Fruit fly (Drosophila melanogaster): ENCODE measurements around the gene CG6321.

CG6321 gene

DNA sequence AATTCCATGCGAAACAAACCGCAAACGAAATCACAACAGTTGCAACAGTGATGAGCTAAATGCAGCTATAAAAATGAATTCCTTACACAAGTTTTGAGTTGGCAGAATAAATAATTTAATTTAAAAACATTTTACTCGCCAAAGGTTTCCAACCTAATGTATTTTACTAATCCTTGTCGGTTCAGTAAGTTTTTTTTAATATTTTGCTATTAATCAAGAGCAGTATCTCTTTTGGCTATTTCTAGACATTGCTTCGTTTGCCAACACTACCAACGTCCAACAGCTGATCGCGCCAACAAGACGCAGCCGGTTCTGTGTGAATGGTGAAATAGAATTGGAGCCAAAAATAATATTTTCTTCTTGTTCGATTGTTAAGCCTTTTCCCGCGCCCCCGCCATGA, 3.7 kb upstream of the CG6321 start, which contains the start of the genes CG32075, CG45101 and SuUR (continued):
- no peak for TF ChIP-seq Doc3 (GFP tag; IDR thresholded peaks at IDR 0.05; ENCODE audit: partially characterized antibody)
- TF ChIP-seq B-H1 (GFP tag; IDR thresholded peaks at IDR 0.05), result peak; percentile 75
- TF ChIP-seq gem (tag; optimal IDR thresholded peaks at IDR 0.05), result peak; percentile 92
- TF ChIP-seq CG10654 (GFP tag; optimal IDR thresholded peaks at IDR 0.05), result peak; percentile 67
- TF ChIP-seq CG32532 (GFP tag; IDR thresholded peaks at IDR 0.05), result peak; percentile 89
- peak; percentile 59 for TF ChIP-seq Vsx1 (GFP tag; optimal IDR thresholded peaks at IDR 0.05)
- TF ChIP-seq CG12659 (GFP tag; optimal IDR thresholded peaks at IDR 0.05), result peak; percentile 94
- TF ChIP-seq Mrtf (GFP tag; IDR thresholded peaks at IDR 0.05), result peak; percentile 70; the same call in 1 of the 3 replicates
- TF ChIP-seq nom (GFP tag; optimal IDR thresholded peaks at IDR 0.05), result peak; percentile 42
- peak; percentile 88 for TF ChIP-seq sug (tag; optimal IDR thresholded peaks at IDR 0.05)
- TF ChIP-seq CG14014 (GFP tag; IDR thresholded peaks at IDR 0.05), result peak; percentile 87
- TF ChIP-seq lola (GFP tag; optimal IDR thresholded peaks at IDR 0.05), result peak in 1 of 3 experiments; percentile 86
- peak; percentile 54; the same call in 1 of the 2 replicates for TF ChIP-seq CG16779 (GFP tag; IDR thresholded peaks at IDR 0.05)
- peak; percentile 74 for TF ChIP-seq Oaz (GFP tag; IDR thresholded peaks at IDR 0.05)
- peak; percentile 66 for TF ChIP-seq slou (GFP tag; optimal IDR thresholded peaks at IDR 0.05)
- peak; percentile 81 for TF ChIP-seq CG4730 (GFP tag; IDR thresholded peaks at IDR 0.05)
- TF ChIP-seq CG11247 (GFP tag; IDR thresholded peaks at IDR 0.05), result peak; percentile 84
- peak; percentile 23 for TF ChIP-seq CG9797 (GFP tag; optimal IDR thresholded peaks at IDR 0.05)
- TF ChIP-seq yki (optimal IDR thresholded peaks at IDR 0.05), result no peak
- TF ChIP-seq ash1 (GFP tag; optimal IDR thresholded peaks at IDR 0.05), result no peak
- TF ChIP-seq lov (optimal IDR thresholded peaks at IDR 0.05), result no peak
- TF ChIP-seq lov (GFP tag; IDR thresholded peaks at IDR 0.05), result 0 out of 3 replicates have a peak, but pooled peaks have one; percentile 58
- TF ChIP-seq emc (GFP tag; optimal IDR thresholded peaks at IDR 0.05), result peak; percentile 10
- peak; percentile 15 for TF ChIP-seq CG12071 (GFP tag; optimal IDR thresholded peaks at IDR 0.05)
- TF ChIP-seq CG9437 (GFP tag; optimal IDR thresholded peaks at IDR 0.05), result peak; percentile 69
- peak; percentile 82 for TF ChIP-seq CG11456 (GFP tag; IDR thresholded peaks at IDR 0.05)
- TF ChIP-seq rib (GFP tag; IDR thresholded peaks at IDR 0.05), result peak; percentile 74
- TF ChIP-seq CG17361 (GFP tag; IDR thresholded peaks at IDR 0.05), result peak; percentile 87
- peak; percentile 47; the same call in 1 of the 2 replicates for TF ChIP-seq CG4360 (GFP tag; IDR thresholded peaks at IDR 0.05)
- peak; percentile 57 for TF ChIP-seq CG15073 (GFP tag; optimal IDR thresholded peaks at IDR 0.05)
- TF ChIP-seq CG43689 (GFP tag; IDR thresholded peaks at IDR 0.05), result peak; percentile 50; the same call in 1 of the 2 replicates
- peak; percentile 80 for TF ChIP-seq CG16815 (GFP tag; optimal IDR thresholded peaks at IDR 0.05)
- TF ChIP-seq CG8478 (optimal IDR thresholded peaks at IDR 0.05), result no peak
- peak; percentile 76 for TF ChIP-seq CG10462 (GFP tag; optimal IDR thresholded peaks at IDR 0.05)
- TF ChIP-seq CG31388 (GFP tag; optimal IDR thresholded peaks at IDR 0.05), result peak; percentile 39
- TF ChIP-seq sqz (GFP tag; optimal IDR thresholded peaks at IDR 0.05), result peak; percentile 18
- peak; percentile 89 for TF ChIP-seq Atf3 (GFP tag; optimal IDR thresholded peaks at IDR 0.05)
- peak; percentile 73 for TF ChIP-seq HmgD (GFP tag; optimal IDR thresholded peaks at IDR 0.05)
- peak; percentile 87 for TF ChIP-seq Bteb2 (GFP tag; optimal IDR thresholded peaks at IDR 0.05)
- TF ChIP-seq Adf1 (GFP tag; IDR thresholded peaks at IDR 0.05), result peak; percentile 66
- no peak for TF ChIP-seq CkIIα-i1 (GFP tag; IDR thresholded peaks at IDR 0.05)
- peak; percentile 39 for TF ChIP-seq CG2875 (GFP tag; optimal IDR thresholded peaks at IDR 0.05)
- no peak for TF ChIP-seq nerfin-2 (GFP tag; IDR thresholded peaks at IDR 0.05; ENCODE audit: partially characterized antibody)
- peak; percentile 68 for TF ChIP-seq trh (GFP tag; optimal IDR thresholded peaks at IDR 0.05)
- TF ChIP-seq Hey (tag; optimal IDR thresholded peaks at IDR 0.05), result peak; percentile 34
- TF ChIP-seq Ravus (GFP tag; IDR thresholded peaks at IDR 0.05), result peak; percentile 58
- TF ChIP-seq CG4282 (GFP tag; optimal IDR thresholded peaks at IDR 0.05), result peak; percentile 74
- TF ChIP-seq pho (GFP tag; optimal IDR thresholded peaks at IDR 0.05), result peak; percentile 93
- peak; percentile 71 for TF ChIP-seq hkb (optimal IDR thresholded peaks at IDR 0.05)
- peak; percentile 86 for TF ChIP-seq hkb (GFP tag; IDR thresholded peaks at IDR 0.05)
- peak; percentile 87 for TF ChIP-seq pum (GFP tag; optimal IDR thresholded peaks at IDR 0.05)
- TF ChIP-seq CG4617 (GFP tag; optimal IDR thresholded peaks at IDR 0.05; ENCODE audit: borderline replicate concordance), result peak; percentile 96
- TF ChIP-seq Six4 (GFP tag; optimal IDR thresholded peaks at IDR 0.05), result peak; percentile 83

Data from whole organism, embryonic.